Worm (Caenorhabditis elegans): Measurements from ENCODE around the gene F43G6.8.

F43G6.8 gene

DNA sequence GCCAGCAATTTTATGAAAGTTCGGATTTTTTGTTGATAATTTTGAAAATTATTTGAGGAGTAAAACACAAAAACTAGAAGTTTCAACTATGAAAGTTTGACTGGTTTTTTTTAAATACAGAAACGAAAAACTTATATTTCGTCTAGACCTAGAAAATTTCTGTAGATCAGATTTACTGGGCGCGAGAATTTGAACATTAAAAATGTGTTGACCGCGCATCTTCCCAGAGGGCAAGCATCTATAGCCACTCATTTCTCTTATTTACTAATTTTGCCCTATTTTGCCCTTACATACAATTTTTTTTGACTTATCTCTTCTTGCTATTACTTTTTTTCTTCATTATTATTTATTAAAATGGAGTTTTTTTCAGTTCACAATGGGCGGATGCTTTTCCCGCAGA is 4.9 kb downstream of the F43G6.8 start, which contains the start of gene F43G6.10:
Gene F43G6.10 (plus strand): TSS at position 371 of the 400 bp plus-strand sequence.
- no peak for TF ChIP-seq med-1 (GFP tag; optimal IDR thresholded peaks at IDR 0.05; ENCODE audit: insufficient read depth)
- TF ChIP-seq T22C8.4 (GFP tag; IDR thresholded peaks at IDR 0.05): no peak
- no peak for TF ChIP-seq ref-1 (GFP tag; conservative IDR thresholded peaks at IDR 0.05)
- no peak for TF ChIP-seq flt-1 (GFP tag; IDR thresholded peaks at IDR 0.05)
- no peak for TF ChIP-seq ztf-23 (GFP tag; IDR thresholded peaks at IDR 0.05)
- no peak for TF ChIP-seq tab-1 (GFP tag; IDR thresholded peaks at IDR 0.05)
- TF ChIP-seq cog-1 (tag; optimal IDR thresholded peaks at IDR 0.05): no peak
- no peak for TF ChIP-seq ztf-29 (GFP tag; IDR thresholded peaks at IDR 0.05)
- no peak for TF ChIP-seq klf-2 (GFP tag; conservative IDR thresholded peaks at IDR 0.05)

DNA sequence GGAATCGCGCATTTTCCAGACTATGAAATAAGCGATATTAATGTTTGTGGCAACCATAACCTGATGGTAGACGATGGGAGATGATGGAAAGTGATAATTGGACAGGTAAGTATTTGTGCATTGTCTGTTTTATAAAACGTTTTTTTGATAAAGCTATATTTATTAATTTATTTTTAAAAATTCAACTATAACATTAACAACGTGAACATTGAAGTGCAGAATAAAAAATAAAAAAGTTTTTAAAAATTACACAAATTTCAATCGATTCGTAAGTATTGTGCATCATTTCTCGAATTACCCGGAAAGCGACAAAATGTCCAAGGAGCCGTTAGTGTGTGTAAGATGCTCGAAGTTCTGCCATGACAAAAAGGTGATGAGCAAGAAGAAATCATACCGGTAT is 7.6 kb downstream of the F43G6.8 start, which contains the start of gene jmjd-1.1:
Gene jmjd-1.1 (plus strand): TSS at position 301 of the 400 bp plus-strand sequence.
- TF ChIP-seq ztf-29 (GFP tag; IDR thresholded peaks at IDR 0.05) (no peak), cog-1 (tag; optimal IDR thresholded peaks at IDR 0.05) (no peak), tab-1 (GFP tag; IDR thresholded peaks at IDR 0.05) (no peak), med-1 (GFP tag; optimal IDR thresholded peaks at IDR 0.05; ENCODE audit: insufficient read depth) (no peak), ztf-23 (GFP tag; IDR thresholded peaks at IDR 0.05) (no peak), klf-2 (GFP tag; conservative IDR thresholded peaks at IDR 0.05) (no peak), ref-1 (GFP tag; conservative IDR thresholded peaks at IDR 0.05) (no peak), flt-1 (GFP tag; IDR thresholded peaks at IDR 0.05) (no peak), T22C8.4 (GFP tag; IDR thresholded peaks at IDR 0.05) (no peak)

DNA sequence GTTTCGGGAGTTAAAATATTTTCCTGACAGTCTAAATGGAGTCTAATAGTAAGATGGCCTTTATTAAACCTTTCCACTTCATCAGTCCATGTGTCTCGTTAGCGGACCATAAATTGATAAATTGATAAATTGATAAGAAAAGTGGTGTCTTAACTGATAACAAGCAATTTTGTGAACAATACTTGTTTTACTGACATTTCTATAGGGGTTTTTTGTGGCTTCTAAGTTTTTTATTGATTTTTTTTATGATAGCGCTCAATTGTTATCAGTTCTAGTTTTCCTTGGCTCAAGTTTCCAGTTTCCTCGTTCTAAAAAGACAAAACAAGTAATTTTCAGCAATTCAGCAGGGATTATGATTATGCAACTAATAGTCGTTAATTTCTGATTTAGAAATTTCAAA is 11.4 kb downstream of the F43G6.8 start, which contains the start of gene F43G6.17:
Gene F43G6.17 (plus strand): TSS at position 301 of the 400 bp plus-strand sequence.
- TF ChIP-seq klf-2 (GFP tag; conservative IDR thresholded peaks at IDR 0.05): no peak
- no peak for TF ChIP-seq ref-1 (GFP tag; conservative IDR thresholded peaks at IDR 0.05)
- TF ChIP-seq cog-1 (tag; optimal IDR thresholded peaks at IDR 0.05): no peak
- no peak for TF ChIP-seq med-1 (GFP tag; optimal IDR thresholded peaks at IDR 0.05; ENCODE audit: insufficient read depth)
- no peak for TF ChIP-seq tab-1 (GFP tag; IDR thresholded peaks at IDR 0.05)
- TF ChIP-seq T22C8.4 (GFP tag; IDR thresholded peaks at IDR 0.05): no peak
- TF ChIP-seq ztf-23 (GFP tag; IDR thresholded peaks at IDR 0.05): no peak
- TF ChIP-seq ztf-29 (GFP tag; IDR thresholded peaks at IDR 0.05): no peak
- TF ChIP-seq flt-1 (GFP tag; IDR thresholded peaks at IDR 0.05): no peak

DNA sequence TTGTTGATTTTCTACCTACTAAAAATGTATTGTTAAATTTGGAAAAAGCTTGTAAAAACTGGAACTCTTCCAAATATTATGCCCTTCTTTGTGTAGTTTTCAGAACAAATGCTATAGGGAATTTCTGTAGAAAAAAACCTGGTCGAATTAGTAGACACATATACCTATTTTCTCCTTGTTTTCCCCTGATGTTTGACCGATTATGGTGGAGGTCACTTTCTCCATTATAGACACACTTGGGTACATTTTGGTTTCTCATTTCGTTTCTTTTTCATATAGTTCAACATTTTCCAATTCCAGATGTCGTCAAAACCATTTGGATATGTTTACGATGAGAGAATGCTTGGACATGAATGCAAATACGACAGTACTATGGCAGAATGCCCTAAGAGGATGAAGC is 15.2 kb downstream of the F43G6.8 start, which contains the start of gene hda-5:
Gene hda-5 (plus strand): TSS at position 301 of the 400 bp plus-strand sequence.
- TF ChIP-seq tab-1 (GFP tag; IDR thresholded peaks at IDR 0.05) (no peak), ztf-23 (GFP tag; IDR thresholded peaks at IDR 0.05) (no peak), ztf-29 (GFP tag; IDR thresholded peaks at IDR 0.05) (no peak), cog-1 (tag; optimal IDR thresholded peaks at IDR 0.05) (no peak), flt-1 (GFP tag; IDR thresholded peaks at IDR 0.05) (no peak), klf-2 (GFP tag; conservative IDR thresholded peaks at IDR 0.05) (no peak), med-1 (GFP tag; optimal IDR thresholded peaks at IDR 0.05; ENCODE audit: insufficient read depth) (no peak), T22C8.4 (GFP tag; IDR thresholded peaks at IDR 0.05) (no peak), ref-1 (GFP tag; conservative IDR thresholded peaks at IDR 0.05) (no peak)

DNA sequence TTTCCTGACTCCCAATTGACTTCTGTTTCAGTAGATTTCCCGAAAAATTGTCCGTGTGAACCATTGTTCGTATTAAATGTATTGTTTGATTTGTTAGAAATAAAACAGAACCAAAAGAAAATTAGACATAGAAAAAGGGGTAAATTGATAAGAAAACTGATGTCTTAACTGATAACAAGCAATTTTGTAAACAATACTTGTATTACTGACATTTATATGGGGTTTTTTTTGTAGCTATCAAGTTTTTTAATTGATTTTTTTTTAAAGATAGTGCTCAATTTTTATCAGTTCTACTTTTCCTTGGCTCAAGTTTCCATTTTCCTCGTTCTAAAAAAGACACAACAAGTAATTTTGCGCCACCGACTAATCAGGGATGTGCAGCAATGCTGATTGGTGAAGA is 16.7 kb downstream of the F43G6.8 start:
- no peak for TF ChIP-seq ztf-23 (GFP tag; IDR thresholded peaks at IDR 0.05)
- TF ChIP-seq tab-1 (GFP tag; IDR thresholded peaks at IDR 0.05): no peak
- no peak for TF ChIP-seq ref-1 (GFP tag; conservative IDR thresholded peaks at IDR 0.05)
- no peak for TF ChIP-seq cog-1 (tag; optimal IDR thresholded peaks at IDR 0.05)
- TF ChIP-seq ztf-29 (GFP tag; IDR thresholded peaks at IDR 0.05): no peak
- TF ChIP-seq T22C8.4 (GFP tag; IDR thresholded peaks at IDR 0.05): no peak
- TF ChIP-seq klf-2 (GFP tag; conservative IDR thresholded peaks at IDR 0.05): no peak
- no peak for TF ChIP-seq flt-1 (GFP tag; IDR thresholded peaks at IDR 0.05)
- no peak for TF ChIP-seq med-1 (GFP tag; optimal IDR thresholded peaks at IDR 0.05; ENCODE audit: insufficient read depth)

DNA sequence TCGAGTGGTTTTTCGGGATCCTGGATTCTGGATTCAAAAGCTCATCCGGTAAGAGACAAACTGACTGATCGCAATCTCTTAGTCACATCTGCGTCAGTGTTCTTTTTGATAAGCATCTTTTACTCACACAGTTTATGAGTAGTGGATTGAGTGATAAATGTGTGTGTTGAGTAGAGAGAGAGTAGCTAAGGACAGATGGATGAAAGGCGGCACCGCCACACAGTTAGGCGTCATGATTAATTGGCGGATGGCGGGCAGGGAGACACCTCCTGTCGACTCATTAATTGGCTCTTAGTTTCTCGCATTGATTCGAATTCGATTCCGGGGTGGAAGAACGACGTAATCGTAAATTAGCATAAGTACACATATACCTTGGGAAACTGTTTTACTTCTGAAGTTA is 19.5 kb downstream of the F43G6.8 start:
- TF ChIP-seq flt-1 (GFP tag; IDR thresholded peaks at IDR 0.05) (no peak), ztf-29 (GFP tag; IDR thresholded peaks at IDR 0.05) (no peak), cog-1 (tag; optimal IDR thresholded peaks at IDR 0.05) (no peak), klf-2 (GFP tag; conservative IDR thresholded peaks at IDR 0.05) (no peak), tab-1 (GFP tag; IDR thresholded peaks at IDR 0.05) (no peak), ref-1 (GFP tag; conservative IDR thresholded peaks at IDR 0.05) (no peak), T22C8.4 (GFP tag; IDR thresholded peaks at IDR 0.05) (no peak), ztf-23 (GFP tag; IDR thresholded peaks at IDR 0.05) (no peak), med-1 (GFP tag; optimal IDR thresholded peaks at IDR 0.05; ENCODE audit: insufficient read depth) (no peak)

DNA sequence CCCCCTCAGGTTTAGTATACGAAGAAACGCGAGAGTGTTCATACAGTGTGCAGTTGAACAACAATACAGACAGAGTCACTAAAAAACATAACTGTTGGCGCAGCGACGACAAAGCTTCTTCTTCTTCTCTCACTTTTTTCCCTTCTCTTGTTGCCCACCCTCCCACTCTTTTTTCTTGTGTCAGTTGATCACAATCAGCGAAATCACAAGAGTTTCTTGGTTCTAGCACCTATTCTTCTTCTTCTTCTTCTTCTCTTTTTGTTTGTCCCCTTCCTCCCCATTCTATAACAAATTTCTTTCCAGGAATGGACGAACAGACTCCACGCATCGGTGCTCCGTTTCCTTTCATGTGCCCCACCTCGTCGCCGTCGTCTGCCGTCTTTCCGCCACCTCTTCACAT is 23.4 kb downstream of the F43G6.8 start, which contains the start of gene F43G6.4:
Gene F43G6.4 (plus strand): TSS at position 301 of the 400 bp plus-strand sequence.
- TF ChIP-seq klf-2 (GFP tag; conservative IDR thresholded peaks at IDR 0.05) (no peak), ref-1 (GFP tag; conservative IDR thresholded peaks at IDR 0.05) (no peak), flt-1 (GFP tag; IDR thresholded peaks at IDR 0.05) (no peak), cog-1 (tag; optimal IDR thresholded peaks at IDR 0.05) (no peak), med-1 (GFP tag; optimal IDR thresholded peaks at IDR 0.05; ENCODE audit: insufficient read depth) (no peak), ztf-23 (GFP tag; IDR thresholded peaks at IDR 0.05) (no peak)

DNA sequence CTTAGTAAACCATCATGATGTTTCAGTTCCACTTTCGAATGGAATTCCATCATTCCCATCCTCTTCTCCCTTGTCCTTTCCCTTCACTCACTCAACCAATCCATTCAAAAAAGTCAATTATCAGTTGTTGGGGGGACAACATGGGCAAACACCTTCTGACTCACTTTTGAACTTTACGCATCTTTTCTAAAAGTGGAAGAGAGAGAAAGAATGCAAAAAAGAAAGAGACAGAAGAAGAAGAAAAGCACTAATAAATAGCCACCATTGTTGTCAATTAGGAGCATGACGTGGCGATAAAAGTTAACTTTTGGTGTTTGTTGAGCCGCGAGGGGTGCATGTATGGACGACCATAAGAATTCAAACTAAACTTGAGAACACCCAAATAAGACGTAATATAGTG is 25.9 kb downstream of the F43G6.8 start:
- TF ChIP-seq med-1 (GFP tag; optimal IDR thresholded peaks at IDR 0.05; ENCODE audit: insufficient read depth) (no peak), ztf-29 (GFP tag; IDR thresholded peaks at IDR 0.05) (no peak), tab-1 (GFP tag; IDR thresholded peaks at IDR 0.05) (no peak), ztf-23 (GFP tag; IDR thresholded peaks at IDR 0.05) (no peak), klf-2 (GFP tag; conservative IDR thresholded peaks at IDR 0.05) (no peak), cog-1 (tag; optimal IDR thresholded peaks at IDR 0.05) (no peak), ref-1 (GFP tag; conservative IDR thresholded peaks at IDR 0.05) (no peak), flt-1 (GFP tag; IDR thresholded peaks at IDR 0.05) (no peak), T22C8.4 (GFP tag; IDR thresholded peaks at IDR 0.05) (no peak)

DNA sequence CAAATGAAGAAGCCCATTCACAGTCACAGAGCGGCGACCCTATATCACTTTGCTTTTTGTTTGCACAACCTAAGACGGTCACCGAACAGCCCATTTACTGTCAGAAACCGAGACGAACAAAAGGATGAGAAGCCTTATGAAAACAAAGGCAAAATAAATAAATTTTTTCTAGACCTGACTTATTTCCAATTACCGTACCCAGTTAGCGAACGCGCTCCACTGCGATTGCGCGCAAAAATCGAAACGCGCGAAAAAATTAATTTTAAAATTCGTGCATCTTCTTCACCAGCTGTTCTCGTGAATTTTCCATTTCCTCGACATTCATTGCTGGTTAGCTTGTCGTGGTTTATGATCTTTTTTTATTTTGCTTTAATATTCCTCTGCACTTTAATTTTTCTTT is 31.4 kb downstream of the F43G6.8 start, which contains the start of gene F43G6.16:
Gene F43G6.16 (minus strand): TSS at position 141 of the 400 bp plus-strand sequence.
- TF ChIP-seq cog-1 (tag; optimal IDR thresholded peaks at IDR 0.05) (no peak), tab-1 (GFP tag; IDR thresholded peaks at IDR 0.05) (no peak), ref-1 (GFP tag; conservative IDR thresholded peaks at IDR 0.05) (no peak), flt-1 (GFP tag; IDR thresholded peaks at IDR 0.05) (no peak), T22C8.4 (GFP tag; IDR thresholded peaks at IDR 0.05) (no peak), ztf-23 (GFP tag; IDR thresholded peaks at IDR 0.05) (no peak), ztf-29 (GFP tag; IDR thresholded peaks at IDR 0.05) (no peak), klf-2 (GFP tag; conservative IDR thresholded peaks at IDR 0.05) (no peak), med-1 (GFP tag; optimal IDR thresholded peaks at IDR 0.05; ENCODE audit: insufficient read depth) (no peak)

All from whole organism, midembryonic.